Fruit fly (Drosophila melanogaster): Measurements from ENCODE around the gene CG1789.

The CG1789 gene

DNA sequence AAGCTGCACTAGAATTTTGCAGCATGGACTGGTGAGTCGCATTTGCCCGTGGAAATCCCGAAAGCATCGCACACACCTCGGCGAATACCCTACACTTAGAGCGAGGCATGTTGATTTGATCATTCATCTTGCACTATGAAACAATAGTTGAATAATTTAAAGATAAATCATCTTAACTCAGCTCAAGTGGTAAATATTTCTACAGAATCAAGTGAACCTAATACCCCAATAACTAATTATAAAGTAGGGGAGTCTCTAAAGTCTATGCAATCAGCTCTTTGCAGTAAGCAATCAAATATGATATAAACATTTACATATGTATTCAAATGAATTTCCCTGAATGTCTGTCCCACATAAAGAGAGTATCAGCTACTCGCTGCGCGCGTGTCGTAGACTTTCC lies 42.9 kb upstream of the CG1789 start (continued):
- TF ChIP-seq Sox102F (GFP tag; optimal IDR thresholded peaks at IDR 0.05): peak; percentile 33
- peak; percentile 69 for TF ChIP-seq CG8281 (tag; optimal IDR thresholded peaks at IDR 0.05)
- no peak for TF ChIP-seq CG8478 (optimal IDR thresholded peaks at IDR 0.05)
- no peak for TF ChIP-seq Hmx (GFP tag; optimal IDR thresholded peaks at IDR 0.05)
- TF ChIP-seq pzg (GFP tag; optimal IDR thresholded peaks at IDR 0.05): no peak
- TF ChIP-seq H15 (GFP tag; IDR thresholded peaks at IDR 0.05): peak; percentile 79
- TF ChIP-seq CG12769 (tag; optimal IDR thresholded peaks at IDR 0.05): peak; percentile 57
- TF ChIP-seq onecut (GFP tag; IDR thresholded peaks at IDR 0.05): peak; percentile 86
- TF ChIP-seq Hr78 (GFP tag; optimal IDR thresholded peaks at IDR 0.05): peak in 1 of 2 experiments; percentile 63
- TF ChIP-seq pan (optimal IDR thresholded peaks at IDR 0.05): no peak
- peak in 1 of 2 experiments; percentile 31 for TF ChIP-seq pan (GFP tag; optimal IDR thresholded peaks at IDR 0.05 in 1 of 2, IDR thresholded peaks at IDR 0.05 in 1 of 2)
- TF ChIP-seq stwl (tag; optimal IDR thresholded peaks at IDR 0.05): no peak
- peak; percentile 40; the same call in 1 of the 3 replicates for TF ChIP-seq gce (GFP tag; IDR thresholded peaks at IDR 0.05)
- no peak for TF ChIP-seq CG4617 (GFP tag; optimal IDR thresholded peaks at IDR 0.05; ENCODE audit: borderline replicate concordance)
- TF ChIP-seq h (optimal IDR thresholded peaks at IDR 0.05): no peak
- TF ChIP-seq nmo (GFP tag; optimal IDR thresholded peaks at IDR 0.05): peak; percentile 93
- TF ChIP-seq CG33213 (GFP tag; optimal IDR thresholded peaks at IDR 0.05): peak; percentile 2
- TF ChIP-seq maf-S (GFP tag; optimal IDR thresholded peaks at IDR 0.05): no peak
- TF ChIP-seq fru (optimal IDR thresholded peaks at IDR 0.05): no peak
- TF ChIP-seq CG3726 (GFP tag; IDR thresholded peaks at IDR 0.05): peak; percentile 64; the same call in 2 of the 3 replicates
- peak; percentile 21; the same call in 1 of the 2 replicates for TF ChIP-seq Ptx1 (GFP tag; IDR thresholded peaks at IDR 0.05)
- TF ChIP-seq nom (GFP tag; optimal IDR thresholded peaks at IDR 0.05): no peak
- TF ChIP-seq inv (GFP tag; IDR thresholded peaks at IDR 0.05; ENCODE audit: partially characterized antibody): no peak
- no peak for TF ChIP-seq CG42726 (GFP tag; IDR thresholded peaks at IDR 0.05; ENCODE audit: partially characterized antibody)
- no peak for TF ChIP-seq grn (GFP tag; optimal IDR thresholded peaks at IDR 0.05)
- 0 out of 2 replicates have a peak, but pooled peaks have one; percentile 33 for TF ChIP-seq Gsc (GFP tag; IDR thresholded peaks at IDR 0.05)
- TF ChIP-seq trh (GFP tag; optimal IDR thresholded peaks at IDR 0.05): peak; percentile 61
- TF ChIP-seq z (GFP tag; IDR thresholded peaks at IDR 0.05): no peak
- no peak for TF ChIP-seq CG6854 (GFP tag; optimal IDR thresholded peaks at IDR 0.05)
- TF ChIP-seq CG12744 (GFP tag; optimal IDR thresholded peaks at IDR 0.05): no peak
- peak; percentile 73 for TF ChIP-seq Xrp1 (GFP tag; IDR thresholded peaks at IDR 0.05)
- TF ChIP-seq corto (GFP tag; optimal IDR thresholded peaks at IDR 0.05): peak; percentile 73
- TF ChIP-seq CG2678 (tag; optimal IDR thresholded peaks at IDR 0.05): peak; percentile 85
- peak; percentile 58 for TF ChIP-seq org-1 (GFP tag; optimal IDR thresholded peaks at IDR 0.05)
- no peak for TF ChIP-seq CG4424 (GFP tag; optimal IDR thresholded peaks at IDR 0.05)
- peak; percentile 26 for TF ChIP-seq gem (tag; optimal IDR thresholded peaks at IDR 0.05)
- peak; percentile 56 for TF ChIP-seq ERR (GFP tag; optimal IDR thresholded peaks at IDR 0.05)
- TF ChIP-seq CG17328 (GFP tag; IDR thresholded peaks at IDR 0.05): 0 out of 2 replicates have a peak, but pooled peaks have one; percentile 24
- peak; percentile 98 for TF ChIP-seq sens (GFP tag)
- peak; percentile 4 for TF ChIP-seq CG10979 (tag; optimal IDR thresholded peaks at IDR 0.05)
- no peak for TF ChIP-seq Doc2 (GFP tag; IDR thresholded peaks at IDR 0.05)
- peak; percentile 74 for TF ChIP-seq Dad (GFP tag; optimal IDR thresholded peaks at IDR 0.05)
- peak; percentile 60 for TF ChIP-seq dysf (GFP tag; IDR thresholded peaks at IDR 0.05)
- peak in 1 of 2 experiments; percentile 85 for TF ChIP-seq dpn (GFP tag; optimal IDR thresholded peaks at IDR 0.05)
- TF ChIP-seq sob (GFP tag; IDR thresholded peaks at IDR 0.05): no peak
- no peak for TF ChIP-seq sens-2 (GFP tag; IDR thresholded peaks at IDR 0.05)
- no peak for TF ChIP-seq mirr (GFP tag; optimal IDR thresholded peaks at IDR 0.05)
- peak; percentile 81 for TF ChIP-seq en (GFP tag; optimal IDR thresholded peaks at IDR 0.05)
- TF ChIP-seq Optix (GFP tag; IDR thresholded peaks at IDR 0.05): no peak
- TF ChIP-seq pfk (GFP tag; optimal IDR thresholded peaks at IDR 0.05): no peak
- TF ChIP-seq so (GFP tag; IDR thresholded peaks at IDR 0.05): peak; percentile 64; the same call in 1 of the 3 replicates
- peak; percentile 93 for TF ChIP-seq Med (GFP tag)

All from whole organism, embryonic.